Worm (Caenorhabditis elegans): Measurements from ENCODE around the gene faah-4.

The faah-4 gene

ce11 chrIII:11870009-11870408 lies 39.7 kb downstream of the faah-4 start (continued):
- TF ChIP-seq ztf-11 (tag; optimal IDR thresholded peaks at IDR 0.05) (no peak), zip-2 (tag; optimal IDR thresholded peaks at IDR 0.05) (no peak), dmd-9 (GFP tag; IDR thresholded peaks at IDR 0.05) (0 out of 2 replicates have a peak, but pooled peaks have one; percentile 38), lin-1 (GFP tag; IDR thresholded peaks at IDR 0.05) (0 out of 2 replicates have a peak, but pooled peaks have one; percentile 36), nhr-11 (tag; optimal IDR thresholded peaks at IDR 0.05) (peak; percentile 87), F26F4.8 (GFP tag; conservative IDR thresholded peaks at IDR 0.05) (no peak), mdl-1 (tag; optimal IDR thresholded peaks at IDR 0.05) (peak in 1 of 2 experiments; percentile 74), F44E2.7 (GFP tag; IDR thresholded peaks at IDR 0.05) (no peak), zfp-2 (tag; optimal IDR thresholded peaks at IDR 0.05) (no peak), hmg-1.1 (GFP tag; IDR thresholded peaks at IDR 0.05) (peak; percentile 86), dmd-8 (GFP tag; IDR thresholded peaks at IDR 0.05) (no peak), gei-8 (GFP tag; optimal IDR thresholded peaks at IDR 0.05) (peak; percentile 14), pqm-1 (tag; optimal IDR thresholded peaks at IDR 0.05) (peak; percentile 27), set-16 (GFP tag; IDR thresholded peaks at IDR 0.05) (peak; percentile 21; the same call in 1 of the 2 replicates), pha-4 (GFP tag; IDR thresholded peaks at IDR 0.05) (peak; percentile 67), pha-4 (tag; optimal IDR thresholded peaks at IDR 0.05) (peak; percentile 96), mxl-2 (GFP tag; conservative IDR thresholded peaks at IDR 0.05) (no peak), unc-130 (GFP tag; optimal IDR thresholded peaks at IDR 0.05) (no peak), snpc-4 (tag; optimal IDR thresholded peaks at IDR 0.05) (peak; percentile 61), saeg-2 (GFP tag; IDR thresholded peaks at IDR 0.05) (no peak), nhr-77 (tag; optimal IDR thresholded peaks at IDR 0.05) (peak; percentile 74), lin-15B (tag; optimal IDR thresholded peaks at IDR 0.05) (no peak), nhr-111 (GFP tag; optimal IDR thresholded peaks at IDR 0.05) (no peak), lir-3 (tag; optimal IDR thresholded peaks at IDR 0.05) (no peak), unc-39 (tag; optimal IDR thresholded peaks at IDR 0.05) (no peak), unc-62 (GFP tag; optimal IDR thresholded peaks at IDR 0.05 in 1 of 2) (peak in 1 of 2 experiments; percentile 48), unc-62 (tag; optimal IDR thresholded peaks at IDR 0.05) (no peak), lim-7 (GFP tag; IDR thresholded peaks at IDR 0.05) (no peak), spr-1 (tag; optimal IDR thresholded peaks at IDR 0.05) (peak; percentile 50), tra-1 (GFP tag; IDR thresholded peaks at IDR 0.05) (peak; percentile 55; the same call in 1 of the 2 replicates), Y5F2A.4 (GFP tag; optimal IDR thresholded peaks at IDR 0.05) (no peak), ceh-82 (tag; optimal IDR thresholded peaks at IDR 0.05) (no peak), F10B5.3 (tag; optimal IDR thresholded peaks at IDR 0.05) (no peak), nhr-6 (tag; optimal IDR thresholded peaks at IDR 0.05) (peak; percentile 91), ceh-62 (tag; optimal IDR thresholded peaks at IDR 0.05) (no peak), ama-1 (optimal IDR thresholded peaks at IDR 0.05) (no peak), madf-5 (GFP tag; IDR thresholded peaks at IDR 0.05) (no peak), mxl-3 (GFP tag; optimal IDR thresholded peaks at IDR 0.05) (peak; percentile 85), dpl-1 (GFP tag; optimal IDR thresholded peaks at IDR 0.05) (peak; percentile 75), D1046.2 (GFP tag; IDR thresholded peaks at IDR 0.05) (no peak)

ce11 chrIII:11869231-11869912 lies 40.3 kb downstream of the faah-4 start, which contains the start of gene taf-12:
taf-12 (minus strand) TSS chrIII:11869281.
- no peak for TF ChIP-seq dmd-8 (GFP tag; IDR thresholded peaks at IDR 0.05)
- TF ChIP-seq hlh-11 (tag; optimal IDR thresholded peaks at IDR 0.05): no peak
- peak; percentile 92 for TF ChIP-seq F49E8.2 (tag; optimal IDR thresholded peaks at IDR 0.05; ENCODE audit: borderline replicate concordance)
- TF ChIP-seq lin-29 (GFP tag; IDR thresholded peaks at IDR 0.05): no peak
- TF ChIP-seq lin-38 (GFP tag; IDR thresholded peaks at IDR 0.05): 0 out of 2 replicates have a peak, but pooled peaks have one; percentile 25
- TF ChIP-seq lir-3 (tag; optimal IDR thresholded peaks at IDR 0.05): no peak
- no peak for TF ChIP-seq R02D3.7 (tag; optimal IDR thresholded peaks at IDR 0.05)
- peak; percentile 61 for TF ChIP-seq unc-130 (GFP tag; optimal IDR thresholded peaks at IDR 0.05)
- no peak for TF ChIP-seq F10B5.3 (tag; optimal IDR thresholded peaks at IDR 0.05)
- TF ChIP-seq ceh-44 (GFP tag; IDR thresholded peaks at IDR 0.05): no peak
- no peak for TF ChIP-seq Y48G9A.11 (GFP tag; IDR thresholded peaks at IDR 0.05)
- no peak for TF ChIP-seq ceh-32 (tag; optimal IDR thresholded peaks at IDR 0.05; ENCODE audit: poor library complexity)
- TF ChIP-seq jun-1 (tag; optimal IDR thresholded peaks at IDR 0.05): no peak
- TF ChIP-seq lin-39 (tag; optimal IDR thresholded peaks at IDR 0.05): no peak
